Fruit fly (Drosophila melanogaster) whole organism, embryonic: ENCODE results near the gene CG1024.

Experiments
- Bdp1 ChIP-seq: fragments of 200-800 bp; sonication (Bioruptor generic); optimal IDR thresholded peaks from 3 replicates; lab custom pipeline; 2016; ENCODE audit warnings: missing biosample characterization, missing genetic modification characterization
- CG10267 ChIP-seq: fragments of 200-800 bp; sonication (Bioruptor generic); optimal IDR thresholded peaks from 2 replicates; lab custom pipeline; 2018; ENCODE audit warnings: missing biosample characterization, mild to moderate bottlenecking, missing genetic modification characterization, moderate library complexity
- CG11085 ChIP-seq: fragments of 200-800 bp; sonication (Bioruptor generic); IDR thresholded peaks from 2 replicates; pipeline ENCODE4 v1.3.6; 2022; ENCODE audit warnings: missing biosample characterization, missing genetic modification characterization
- CG11093 ChIP-seq: fragments of 200-800 bp; sonication (Bioruptor generic); IDR thresholded peaks from 3 replicates; pipeline ENCODE4 v1.3.6; 2022; ENCODE audit warnings: missing biosample characterization, missing genetic modification characterization
- CG17328 ChIP-seq: fragments of 200-800 bp; sonication (Bioruptor generic); IDR thresholded peaks from 2 replicates; pipeline ENCODE4 v1.3.6; 2022; ENCODE audit warnings: missing biosample characterization, missing genetic modification characterization
- CG2712 ChIP-seq: fragments of 200-800 bp; optimal IDR thresholded peaks from 3 replicates; lab custom pipeline; 2019; ENCODE audit warnings: missing biosample characterization, mild to moderate bottlenecking, missing genetic modification characterization, moderate library complexity
- CG32772 ChIP-seq: fragments of 200-800 bp; sonication (Bioruptor generic); IDR thresholded peaks from 2 replicates; pipeline ENCODE4 v1.3.6; 2022; ENCODE audit warnings: missing biosample characterization, missing genetic modification characterization
- CG3281 ChIP-seq: fragments of 200-800 bp; sonication (Bioruptor generic); optimal IDR thresholded peaks from 3 replicates; lab custom pipeline; 2017; ENCODE audit warnings: missing biosample characterization, mild to moderate bottlenecking, missing genetic modification characterization
- CG34224 ChIP-seq: fragments of 200-800 bp; sonication (Bioruptor generic); IDR thresholded peaks from 3 replicates; pipeline ENCODE4 v1.3.6; 2022; ENCODE audit warnings: missing biosample characterization, missing genetic modification characterization; ENCODE audit not compliant: partially characterized antibody
- CG4404 ChIP-seq: fragments of 200-800 bp; sonication (Bioruptor generic); IDR thresholded peaks from 2 replicates; pipeline ENCODE4 v1.3.6; 2022; ENCODE audit warnings: missing biosample characterization, missing genetic modification characterization
- CG4424 ChIP-seq: fragments of 200-800 bp; sonication (Bioruptor generic); optimal IDR thresholded peaks from 3 replicates; lab custom pipeline; 2016; ENCODE audit warnings: missing biosample characterization, missing genetic modification characterization
- CG5245 ChIP-seq: fragments of 200-800 bp; sonication (Bioruptor generic); optimal IDR thresholded peaks from 3 replicates; lab custom pipeline; 2016; ENCODE audit warnings: missing biosample characterization, missing genetic modification characterization
- CG5953 ChIP-seq: fragments of 200-800 bp; sonication (Bioruptor generic); IDR thresholded peaks from 2 replicates; pipeline ENCODE4 v1.3.6; 2022; ENCODE audit warnings: missing biosample characterization, missing genetic modification characterization
- CG7372 ChIP-seq: fragments of 200-800 bp; sonication (Bioruptor generic); IDR thresholded peaks from 2 replicates; pipeline ENCODE4 v1.3.6; 2022; ENCODE audit warnings: missing biosample characterization, missing genetic modification characterization
- CG8478 ChIP-seq: fragments of >200 bp; optimal IDR thresholded peaks from 2 replicates; lab custom pipeline; 2018
- CG9797 ChIP-seq: fragments of 200-800 bp; sonication (Bioruptor generic); optimal IDR thresholded peaks from 3 replicates; lab custom pipeline; 2018; ENCODE audit warnings: missing biosample characterization, mild to moderate bottlenecking, missing genetic modification characterization
- CkIIα-i1 ChIP-seq: fragments of 200-800 bp; sonication (Bioruptor generic); IDR thresholded peaks from 2 replicates; pipeline ENCODE4 v1.3.6; 2022; ENCODE audit warnings: missing biosample characterization, missing genetic modification characterization
- D ChIP-seq, 2 experiments: fragments of 200-800 bp in 1 of 2; fragments of >200 bp in 1 of 2; sonication (Bioruptor generic) in 1 of 2; optimal IDR thresholded peaks; 2 replicates in 1 of 2; 3 replicates in 1 of 2; lab custom pipeline; 2017; ENCODE audit warnings: mild to moderate bottlenecking in 1 of 2, missing biosample characterization in 1 of 2, missing genetic modification characterization in 1 of 2, missing genetic modification reagents in 1 of 2
- Dfd ChIP-seq, 2 experiments: fragments of >200 bp; optimal IDR thresholded peaks; 2 replicates each; lab custom pipeline; 2017; ENCODE audit warnings: missing biosample characterization in 2 of 2, missing genetic modification characterization in 2 of 2
- Dref ChIP-seq: fragments of 200-800 bp; sonication (Bioruptor generic); IDR thresholded peaks from 2 replicates; pipeline ENCODE4 v1.3.6; 2022; ENCODE audit warnings: missing biosample characterization, missing genetic modification characterization
- HLH54F ChIP-seq: fragments of 200-800 bp; sonication (Bioruptor generic); optimal IDR thresholded peaks from 3 replicates; lab custom pipeline; 2016; ENCODE audit warnings: missing biosample characterization, missing genetic modification characterization
- Mes4 ChIP-seq: fragments of 200-800 bp; sonication (Bioruptor generic); optimal IDR thresholded peaks from 2 replicates; lab custom pipeline; 2016; ENCODE audit warnings: missing biosample characterization, missing genetic modification characterization
- NC2β ChIP-seq: fragments of 200-800 bp; sonication (Bioruptor generic); optimal IDR thresholded peaks from 2 replicates; lab custom pipeline; 2016; ENCODE audit warnings: missing biosample characterization, missing genetic modification characterization
- NK7.1 ChIP-seq: fragments of 200-800 bp; sonication (Bioruptor generic); optimal IDR thresholded peaks from 3 replicates; lab custom pipeline; 2016; ENCODE audit warnings: missing biosample characterization, missing genetic modification characterization
- ap ChIP-seq: fragments of 200-800 bp; sonication (Bioruptor generic); IDR thresholded peaks from 2 replicates; pipeline ENCODE4 v1.3.6; 2022; ENCODE audit warnings: missing biosample characterization, missing genetic modification characterization
- ara ChIP-seq: fragments of 200-800 bp; sonication (Bioruptor generic); IDR thresholded peaks from 2 replicates; pipeline ENCODE4 v1.3.6; 2022; ENCODE audit warnings: missing biosample characterization, missing genetic modification characterization
- ase ChIP-seq: fragments of 200-800 bp; sonication (Bioruptor generic); IDR thresholded peaks from 3 replicates; pipeline ENCODE4 v1.3.6; 2022; ENCODE audit warnings: missing biosample characterization, missing genetic modification characterization
- az2 ChIP-seq: fragments of 200-800 bp; sonication (Bioruptor generic); optimal IDR thresholded peaks from 3 replicates; lab custom pipeline; 2016; ENCODE audit warnings: missing biosample characterization, missing genetic modification characterization
- bbx ChIP-seq: fragments of 200-800 bp; sonication (Bioruptor generic); IDR thresholded peaks from 2 replicates; pipeline ENCODE4 v1.3.6; 2022; ENCODE audit warnings: missing biosample characterization, missing genetic modification characterization; ENCODE audit not compliant: partially characterized antibody
- bowl ChIP-seq: fragments of 200-800 bp; sonication (Bioruptor generic); IDR thresholded peaks from 2 replicates; pipeline ENCODE4 v1.3.6; 2022; ENCODE audit warnings: missing biosample characterization, missing genetic modification characterization
- cg ChIP-seq: fragments of 200-800 bp; sonication (Bioruptor generic); optimal IDR thresholded peaks from 3 replicates; lab custom pipeline; 2019; ENCODE audit warnings: missing biosample characterization, mild to moderate bottlenecking, missing genetic modification characterization, moderate library complexity
- crc ChIP-seq: fragments of 200-800 bp; sonication (Bioruptor generic); optimal IDR thresholded peaks from 2 replicates; lab custom pipeline; 2016; ENCODE audit warnings: missing biosample characterization, missing genetic modification characterization
- dimm ChIP-seq: fragments of 200-800 bp; sonication (Bioruptor generic); IDR thresholded peaks from 2 replicates; pipeline ENCODE4 v1.3.6; 2022; ENCODE audit warnings: missing biosample characterization, missing genetic modification characterization
- dm ChIP-seq: fragments of 200-800 bp; sonication (Bioruptor generic); optimal IDR thresholded peaks from 3 replicates; lab custom pipeline; 2016; ENCODE audit warnings: missing biosample characterization, missing genetic modification characterization
- en ChIP-seq: fragments of 200-800 bp; sonication (Bioruptor generic); optimal IDR thresholded peaks from 2 replicates; lab custom pipeline; 2016; ENCODE audit warnings: missing biosample characterization, missing genetic modification characterization
- grn ChIP-seq: fragments of 200-800 bp; sonication (Bioruptor generic); optimal IDR thresholded peaks from 3 replicates; lab custom pipeline; 2017; ENCODE audit warnings: missing biosample characterization, missing genetic modification characterization
- gsb ChIP-seq: fragments of 200-800 bp; sonication (Bioruptor generic); IDR thresholded peaks from 2 replicates; pipeline ENCODE4 v1.3.6; 2022; ENCODE audit warnings: missing biosample characterization, missing genetic modification characterization
- ham ChIP-seq: fragments of 200-800 bp; sonication (Bioruptor generic); IDR thresholded peaks from 2 replicates; pipeline ENCODE4 v1.3.6; 2022; ENCODE audit warnings: missing biosample characterization, missing genetic modification characterization
- her ChIP-seq: fragments of 200-800 bp; sonication (Bioruptor generic); optimal IDR thresholded peaks from 2 replicates; lab custom pipeline; 2016; ENCODE audit warnings: missing biosample characterization, missing genetic modification characterization
- jigr1 ChIP-seq: fragments of 200-800 bp; sonication (Bioruptor generic); IDR thresholded peaks from 3 replicates; pipeline ENCODE4 v1.3.6; 2022; ENCODE audit warnings: missing biosample characterization, missing genetic modification characterization
- lilli ChIP-seq: fragments of 200-800 bp; sonication (Bioruptor generic); optimal IDR thresholded peaks from 3 replicates; lab custom pipeline; 2016; ENCODE audit warnings: missing biosample characterization, missing genetic modification characterization
- luna ChIP-seq: fragments of 200-800 bp; sonication (Bioruptor generic); optimal IDR thresholded peaks from 2 replicates; lab custom pipeline; 2016; ENCODE audit warnings: missing biosample characterization, missing genetic modification characterization
- mirr ChIP-seq: fragments of 200-800 bp; sonication (Bioruptor generic); optimal IDR thresholded peaks from 3 replicates; lab custom pipeline; 2018; ENCODE audit warnings: missing biosample characterization, mild to moderate bottlenecking, missing genetic modification characterization
- pros ChIP-seq: fragments of 200-800 bp; sonication (Bioruptor generic); optimal IDR thresholded peaks from 3 replicates; lab custom pipeline; 2019; ENCODE audit warnings: missing biosample characterization, mild to moderate bottlenecking, missing genetic modification characterization, moderate library complexity
- pum ChIP-seq: fragments of 200-800 bp; sonication (Bioruptor generic); optimal IDR thresholded peaks from 2 replicates; lab custom pipeline; 2016; ENCODE audit warnings: missing biosample characterization, missing genetic modification characterization
- row ChIP-seq: fragments of 200-800 bp; sonication (Bioruptor generic); IDR thresholded peaks from 3 replicates; pipeline ENCODE4 v1.3.6; 2022; ENCODE audit warnings: missing biosample characterization, missing genetic modification characterization
- sisA ChIP-seq: fragments of 200-800 bp; sonication (Bioruptor generic); IDR thresholded peaks from 2 replicates; pipeline ENCODE4 v1.3.6; 2022; ENCODE audit warnings: missing biosample characterization, missing genetic modification characterization
- slp2 ChIP-seq: fragments of 200-800 bp; sonication (Bioruptor generic); optimal IDR thresholded peaks from 2 replicates; lab custom pipeline; 2016; ENCODE audit warnings: missing biosample characterization, missing genetic modification characterization
- tx ChIP-seq: fragments of 200-800 bp; sonication (Bioruptor generic); optimal IDR thresholded peaks from 2 replicates; lab custom pipeline; 2016; ENCODE audit warnings: missing biosample characterization, missing genetic modification characterization
- vnd ChIP-seq: fragments of 200-800 bp; sonication (Bioruptor generic); IDR thresholded peaks from 3 replicates; pipeline ENCODE4 v1.3.6; 2022; ENCODE audit warnings: missing biosample characterization, missing genetic modification characterization; ENCODE audit not compliant: partially characterized antibody
- yki ChIP-seq: fragments of >200 bp; optimal IDR thresholded peaks from 3 replicates; lab custom pipeline; 2018

CG1024 gene

DNA sequence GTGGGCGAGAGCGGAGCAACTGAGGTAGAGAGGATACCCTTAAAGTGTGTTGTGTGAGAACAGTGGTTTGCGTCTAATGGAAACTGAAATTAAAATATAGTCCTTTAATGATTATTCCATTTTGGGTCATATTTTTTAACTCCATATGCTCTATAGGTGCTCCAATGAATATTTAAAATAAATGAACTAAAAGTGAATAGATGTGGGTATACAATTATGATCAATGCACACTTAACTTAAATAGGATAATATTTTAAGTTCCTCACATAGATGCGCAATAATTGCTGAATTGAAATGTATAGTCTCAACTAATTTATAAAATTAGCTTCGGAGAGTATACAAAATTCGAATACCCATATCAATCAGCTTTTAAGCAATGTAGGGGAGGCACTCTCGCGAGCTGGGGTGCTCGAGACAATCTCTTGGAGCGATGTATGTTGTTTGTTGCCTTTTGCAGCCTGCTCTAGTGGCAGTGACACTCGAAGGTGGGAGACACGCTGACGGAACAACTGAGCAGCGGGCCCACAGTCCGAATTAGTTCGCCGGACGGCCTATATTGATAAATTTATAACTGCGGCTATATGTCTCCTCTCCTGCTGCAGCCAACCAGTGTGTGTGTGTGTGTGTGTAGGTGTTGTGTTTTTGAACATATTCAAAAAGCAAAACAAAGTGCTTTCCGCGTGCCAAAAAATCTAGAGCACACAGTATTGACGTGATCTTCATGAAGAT lies 26.3 kb downstream of the CG1024 start (continued):
- TF ChIP-seq D (optimal IDR thresholded peaks at IDR 0.05; lab: Kevin White, UChicago) = no peak
- peak; percentile 80 for TF ChIP-seq D (GFP tag; optimal IDR thresholded peaks at IDR 0.05; lab: Kevin White, UChicago)
- TF ChIP-seq slp2 (GFP tag; lab: Kevin White, UChicago) = peak; percentile 48
- peak; percentile 75 for TF ChIP-seq lilli (GFP tag; lab: Kevin White, UChicago)
- TF ChIP-seq CkIIα-i1 (GFP tag; lab: Robert Waterston, UW) = no peak
- no peak for TF ChIP-seq CG34224 (GFP tag; lab: Robert Waterston, UW)
- peak; percentile 39 for TF ChIP-seq NC2β (GFP tag; lab: Kevin White, UChicago)
- peak; percentile 53 for TF ChIP-seq Bdp1
- peak; percentile 92 for TF ChIP-seq CG2712 (tag; lab: Kevin White, UChicago)
- peak; percentile 62 for TF ChIP-seq CG32772 (GFP tag; lab: Robert Waterston, UW)
- TF ChIP-seq pros (GFP tag; lab: Kevin White, UChicago) = no peak
- TF ChIP-seq ara = no peak
- TF ChIP-seq vnd (GFP tag; lab: Robert Waterston, UW) = no peak
- peak; percentile 64 for TF ChIP-seq en (GFP tag; lab: Kevin White, UChicago)
- TF ChIP-seq CG4404 (GFP tag; lab: Robert Waterston, UW) = 0 out of 2 replicates have a peak, but pooled peaks have one; percentile 37
- 0 out of 3 replicates have a peak, but pooled peaks have one; percentile 22 for TF ChIP-seq ase (GFP tag; lab: Robert Waterston, UW)
- TF ChIP-seq CG5953 = peak; percentile 58
- peak; percentile 29 for TF ChIP-seq luna (GFP tag; lab: Kevin White, UChicago)
- peak; percentile 15; the same call in 1 of the 2 replicates for TF ChIP-seq CG7372 (GFP tag; lab: Robert Waterston, UW)
- TF ChIP-seq Dref (GFP tag; lab: Robert Waterston, UW) = no peak; the same call in 1 of the 2 replicates
- TF ChIP-seq CG11085 = no peak
- TF ChIP-seq az2 (GFP tag; lab: Kevin White, UChicago) = peak; percentile 81
- peak; percentile 29 for TF ChIP-seq cg
- no peak for TF ChIP-seq ham (GFP tag; lab: Robert Waterston, UW)
- peak; percentile 89 for TF ChIP-seq row (GFP tag; lab: Robert Waterston, UW)
- TF ChIP-seq CG5245 (GFP tag; lab: Kevin White, UChicago) = peak; percentile 38
- TF ChIP-seq CG11093 (GFP tag; lab: Robert Waterston, UW) = 0 out of 3 replicates have a peak, but pooled peaks have one; percentile 17
- peak; percentile 45 for TF ChIP-seq HLH54F (GFP tag; lab: Kevin White, UChicago)
- TF ChIP-seq CG8478 (lab: Kevin White, UChicago) = no peak
- TF ChIP-seq tx (GFP tag; lab: Kevin White, UChicago) = peak; percentile 69
- TF ChIP-seq pum (GFP tag; lab: Kevin White, UChicago) = peak; percentile 35
- no peak for TF ChIP-seq grn (GFP tag; lab: Kevin White, UChicago)
- TF ChIP-seq mirr (GFP tag; lab: Kevin White, UChicago) = no peak
- no peak for TF ChIP-seq her (GFP tag; lab: Kevin White, UChicago)
- TF ChIP-seq crc = peak; percentile 45
- TF ChIP-seq CG3281 (GFP tag; lab: Kevin White, UChicago) = no peak
- peak; percentile 49 for TF ChIP-seq dm (GFP tag; lab: Kevin White, UChicago)
- TF ChIP-seq CG17328 (GFP tag; lab: Robert Waterston, UW) = peak; percentile 48
- TF ChIP-seq Dfd (GFP tag; optimal IDR thresholded peaks at IDR 0.05; lab: Kevin White, UChicago) = no peak
- peak; percentile 61; the same call in 1 of the 2 replicates for TF ChIP-seq gsb
- TF ChIP-seq sisA (GFP tag; lab: Robert Waterston, UW) = peak; percentile 47; the same call in 1 of the 2 replicates
- no peak for TF ChIP-seq CG9797
- no peak for TF ChIP-seq yki (lab: Kevin White, UChicago)
- peak; percentile 41 for TF ChIP-seq NK7.1 (GFP tag; lab: Kevin White, UChicago)
- no peak for TF ChIP-seq bbx (GFP tag; lab: Robert Waterston, UW)
- no peak for TF ChIP-seq dimm
- peak; percentile 62 for TF ChIP-seq Mes4
- TF ChIP-seq CG10267 = peak; percentile 75
- no peak for TF ChIP-seq jigr1
- TF ChIP-seq CG4424 (GFP tag; lab: Kevin White, UChicago) = peak; percentile 81
- no peak for TF ChIP-seq bowl (GFP tag; lab: Robert Waterston, UW)
- TF ChIP-seq ap (GFP tag; lab: Robert Waterston, UW) = 0 out of 2 replicates have a peak, but pooled peaks have one; percentile 32
